Worm (Caenorhabditis elegans): ENCODE measurements around the gene C35D10.12.
A peak's percentile ranks its signal among the peaks of the same experiment; 100 is the strongest.

The C35D10.12 gene

DNA sequence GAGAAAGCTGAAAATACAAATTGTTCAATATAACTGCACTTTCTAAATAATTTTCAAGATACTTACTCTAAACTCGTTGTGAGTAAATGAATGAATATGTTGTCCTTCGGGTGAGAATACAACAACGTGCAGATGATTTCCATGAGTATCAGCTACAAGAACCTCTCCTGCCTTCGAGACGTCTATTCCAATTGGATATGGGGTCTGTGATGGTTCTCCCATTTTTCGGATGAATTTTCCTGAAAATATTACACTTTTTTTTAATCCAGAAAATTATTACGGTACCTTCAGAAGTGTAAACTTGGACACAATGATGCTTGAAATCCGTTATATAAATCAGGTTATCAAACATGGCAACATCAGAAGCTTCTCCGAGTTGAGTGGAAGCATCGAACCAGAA, 20.7 kb upstream of the C35D10.12 start:
- TF ChIP-seq nhr-10 (tag; optimal IDR thresholded peaks at IDR 0.05) (no peak), zip-2 (tag; optimal IDR thresholded peaks at IDR 0.05) (no peak), unc-62 (GFP tag; optimal IDR thresholded peaks at IDR 0.05 in 1 of 2) (peak in 1 of 2 experiments; percentile 91), unc-62 (tag; optimal IDR thresholded peaks at IDR 0.05) (no peak)

ce11 chrIII:4893540-4893939, 19.0 kb upstream of the C35D10.12 start, which contains the start of gene F26F4.6:
Gene F26F4.6, minus strand, starts transcription at chrIII:4893640.
- TF ChIP-seq F44E2.7 (GFP tag; IDR thresholded peaks at IDR 0.05) (no peak), ctbp-1 (GFP tag; IDR thresholded peaks at IDR 0.05) (no peak), snpc-1.2 (GFP tag; IDR thresholded peaks at IDR 0.05) (no peak), nhr-11 (tag; optimal IDR thresholded peaks at IDR 0.05) (no peak), ztf-11 (tag; optimal IDR thresholded peaks at IDR 0.05) (no peak), ceh-20 (GFP tag; IDR thresholded peaks at IDR 0.05) (no peak), Y105C5A.15 (GFP tag; IDR thresholded peaks at IDR 0.05) (no peak), zip-11 (GFP tag; IDR thresholded peaks at IDR 0.05) (no peak), nhr-237 (tag; optimal IDR thresholded peaks at IDR 0.05) (no peak), zip-2 (tag; optimal IDR thresholded peaks at IDR 0.05) (no peak), ZK546.5 (tag; optimal IDR thresholded peaks at IDR 0.05) (no peak), ceh-28 (tag; optimal IDR thresholded peaks at IDR 0.05) (no peak), lin-39 (tag; optimal IDR thresholded peaks at IDR 0.05) (no peak)

ce11 chrIII:4890997-4891396, 16.4 kb upstream of the C35D10.12 start, which contains the start of gene F26F4.5:
Gene F26F4.5, minus strand, starts transcription at chrIII:4891252.
- TF ChIP-seq aha-1 (tag): peak; percentile 70
- no peak for TF ChIP-seq nhr-48 (tag; optimal IDR thresholded peaks at IDR 0.05)
- peak; percentile 45; the same call in 1 of the 2 replicates for TF ChIP-seq lin-38 (GFP tag; IDR thresholded peaks at IDR 0.05)

DNA sequence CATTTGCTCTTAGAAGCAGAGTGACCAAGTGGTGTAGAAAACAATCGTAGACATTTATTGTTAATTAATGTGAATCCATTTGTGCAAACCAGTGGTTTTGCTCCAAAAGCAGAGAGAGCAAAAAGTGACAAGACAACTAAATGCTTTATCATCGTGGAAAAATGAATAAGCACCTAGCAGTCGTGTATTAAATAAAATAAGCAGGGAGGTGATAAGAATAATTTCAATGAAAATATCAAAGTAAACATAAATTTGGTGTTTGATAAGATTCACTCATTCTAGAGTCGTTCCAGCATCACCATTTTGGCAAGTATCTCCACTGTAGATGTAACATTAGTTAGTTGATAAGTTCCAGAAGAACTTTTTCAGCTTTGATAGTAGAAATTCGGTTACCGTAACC, 12.7 kb upstream of the C35D10.12 start, which contains the start of gene clec-6:
TSS of gene clec-6 (minus strand) at position 154 of the 400 bp plus-strand sequence.
- TF ChIP-seq attf-4 (tag; optimal IDR thresholded peaks at IDR 0.05) (no peak), unc-39 (tag; optimal IDR thresholded peaks at IDR 0.05) (no peak), vab-7 (GFP tag; IDR thresholded peaks at IDR 0.05) (no peak), nhr-48 (tag; optimal IDR thresholded peaks at IDR 0.05) (no peak), skn-1 (tag; optimal IDR thresholded peaks at IDR 0.05) (no peak), php-3 (GFP tag; IDR thresholded peaks at IDR 0.05) (no peak), ceh-44 (GFP tag; IDR thresholded peaks at IDR 0.05) (no peak), dmd-9 (GFP tag; IDR thresholded peaks at IDR 0.05) (no peak), zip-11 (GFP tag; IDR thresholded peaks at IDR 0.05) (no peak), daf-16 (GFP tag; optimal IDR thresholded peaks at IDR 0.05) (no peak), daf-16 (tag; optimal IDR thresholded peaks at IDR 0.05) (peak; percentile 42), dmd-8 (GFP tag; IDR thresholded peaks at IDR 0.05) (no peak), F44E2.7 (GFP tag; IDR thresholded peaks at IDR 0.05) (no peak), nhr-41 (GFP tag; IDR thresholded peaks at IDR 0.05) (no peak), daf-12 (tag; optimal IDR thresholded peaks at IDR 0.05) (no peak), Y5F2A.4 (GFP tag; optimal IDR thresholded peaks at IDR 0.05) (no peak), D1046.2 (GFP tag; IDR thresholded peaks at IDR 0.05) (no peak), nhr-28 (tag; optimal IDR thresholded peaks at IDR 0.05) (peak; percentile 8), fkh-10 (GFP tag; optimal IDR thresholded peaks at IDR 0.05) (no peak), mep-1 (tag; optimal IDR thresholded peaks at IDR 0.05) (no peak), nhr-10 (tag; optimal IDR thresholded peaks at IDR 0.05) (no peak), gei-8 (GFP tag; optimal IDR thresholded peaks at IDR 0.05) (no peak), dmd-6 (GFP tag; IDR thresholded peaks at IDR 0.05) (peak; percentile 36; the same call in 1 of the 2 replicates)
